Fruit fly (Drosophila melanogaster) whole organism, embryonic: Measurements from ENCODE around the gene CG15764.

Source experiments
- CG11093 ChIP-seq: fragments of 200-800 bp; sonication (Bioruptor generic); IDR thresholded peaks from 3 replicates; pipeline ENCODE4 v1.3.6; 2022; ENCODE audit warnings: missing biosample characterization, missing genetic modification characterization
- CG11560 ChIP-seq: fragments of 200-800 bp; sonication (Bioruptor generic); IDR thresholded peaks from 3 replicates; pipeline ENCODE4 v1.3.6; 2022; ENCODE audit warnings: missing biosample characterization, missing genetic modification characterization
- CG1233 ChIP-seq: fragments of 200-800 bp; sonication (Bioruptor generic); optimal IDR thresholded peaks from 4 replicates; lab custom pipeline; 2018; ENCODE audit warnings: missing biosample characterization, mild to moderate bottlenecking, missing genetic modification characterization
- CG13624 ChIP-seq: fragments of 200-800 bp; sonication (Bioruptor generic); optimal IDR thresholded peaks from 2 replicates; lab custom pipeline; 2016; ENCODE audit warnings: missing biosample characterization, missing genetic modification characterization
- CG15479 ChIP-seq: fragments of 200-800 bp; sonication (Bioruptor generic); optimal IDR thresholded peaks from 3 replicates; lab custom pipeline; 2019; ENCODE audit warnings: missing biosample characterization, mild to moderate bottlenecking, missing genetic modification characterization, moderate library complexity
- CG17328 ChIP-seq: fragments of 200-800 bp; sonication (Bioruptor generic); IDR thresholded peaks from 2 replicates; pipeline ENCODE4 v1.3.6; 2022; ENCODE audit warnings: missing biosample characterization, missing genetic modification characterization
- CG18599 ChIP-seq: fragments of 200-800 bp; sonication (Bioruptor generic); optimal IDR thresholded peaks from 3 replicates; lab custom pipeline; 2017; ENCODE audit warnings: missing biosample characterization, missing genetic modification characterization, mild to moderate bottlenecking, moderate library complexity, missing genetic modification reagents
- CG30403 ChIP-seq: fragments of 200-800 bp; sonication (Bioruptor generic); optimal IDR thresholded peaks from 3 replicates; lab custom pipeline; 2016; ENCODE audit warnings: missing biosample characterization, missing genetic modification characterization
- CG33213 ChIP-seq: fragments of 200-800 bp; sonication (Bioruptor generic); optimal IDR thresholded peaks from 3 replicates; lab custom pipeline; 2016; ENCODE audit warnings: missing biosample characterization, missing genetic modification characterization
- CG34376 ChIP-seq: fragments of 200-800 bp; sonication (Bioruptor generic); optimal IDR thresholded peaks from 2 replicates; lab custom pipeline; 2018; ENCODE audit warnings: missing biosample characterization, mild to moderate bottlenecking, missing genetic modification characterization
- CG7928 ChIP-seq: fragments of 200-800 bp; sonication (Bioruptor generic); optimal IDR thresholded peaks from 2 replicates; lab custom pipeline; 2017; ENCODE audit warnings: missing biosample characterization, mild to moderate bottlenecking, missing genetic modification characterization
- CG9797 ChIP-seq: fragments of 200-800 bp; sonication (Bioruptor generic); optimal IDR thresholded peaks from 3 replicates; lab custom pipeline; 2018; ENCODE audit warnings: missing biosample characterization, mild to moderate bottlenecking, missing genetic modification characterization
- CG9817 ChIP-seq: fragments of 200-800 bp; sonication (Bioruptor generic); optimal IDR thresholded peaks from 2 replicates; lab custom pipeline; 2018; ENCODE audit warnings: missing biosample characterization, mild to moderate bottlenecking, missing genetic modification characterization, moderate library complexity
- D19B ChIP-seq: fragments of 200-800 bp; sonication (Bioruptor generic); optimal IDR thresholded peaks from 2 replicates; lab custom pipeline; 2017; ENCODE audit warnings: missing biosample characterization, mild to moderate bottlenecking, missing genetic modification characterization
- Dad ChIP-seq: fragments of 200-800 bp; sonication (Bioruptor generic); optimal IDR thresholded peaks from 3 replicates; lab custom pipeline; 2016; ENCODE audit warnings: missing biosample characterization, missing genetic modification characterization
- Doc3 ChIP-seq: fragments of 200-800 bp; sonication (Bioruptor generic); IDR thresholded peaks from 3 replicates; pipeline ENCODE4 v1.3.6; 2022; ENCODE audit warnings: missing biosample characterization, missing genetic modification characterization; ENCODE audit not compliant: partially characterized antibody
- E2f1 ChIP-seq: fragments of 200-800 bp; sonication (Bioruptor generic); IDR thresholded peaks from 2 replicates; pipeline ENCODE4 v1.3.6; 2022; ENCODE audit warnings: missing biosample characterization, missing genetic modification characterization
- HmgD ChIP-seq: fragments of 200-800 bp; sonication (Bioruptor generic); optimal IDR thresholded peaks from 3 replicates; lab custom pipeline; 2016; ENCODE audit warnings: missing biosample characterization, missing genetic modification characterization
- Hr3 ChIP-seq: fragments of 200-800 bp; sonication (Bioruptor generic); optimal IDR thresholded peaks from 3 replicates; lab custom pipeline; 2016; ENCODE audit warnings: missing biosample characterization, missing genetic modification characterization
- MBD-R2 ChIP-seq: fragments of 200-800 bp; sonication (Bioruptor generic); IDR thresholded peaks from 2 replicates; pipeline ENCODE4 v1.3.6; 2022; ENCODE audit warnings: missing biosample characterization, missing genetic modification characterization
- Mes4 ChIP-seq: fragments of 200-800 bp; sonication (Bioruptor generic); optimal IDR thresholded peaks from 2 replicates; lab custom pipeline; 2016; ENCODE audit warnings: missing biosample characterization, missing genetic modification characterization
- NC2α ChIP-seq: fragments of 200-800 bp; sonication (Bioruptor generic); optimal IDR thresholded peaks from 2 replicates; lab custom pipeline; 2016; ENCODE audit warnings: missing biosample characterization, missing genetic modification characterization
- NFAT ChIP-seq: fragments of 200-800 bp; sonication (Bioruptor generic); IDR thresholded peaks from 2 replicates; pipeline ENCODE4 v1.3.6; 2022; ENCODE audit warnings: missing biosample characterization, missing genetic modification characterization
- Nf-YA ChIP-seq: fragments of 200-800 bp; sonication (Bioruptor generic); IDR thresholded peaks from 2 replicates; pipeline ENCODE4 v1.3.6; 2022; ENCODE audit warnings: missing biosample characterization, missing genetic modification characterization
- Opbp ChIP-seq: fragments of 200-800 bp; sonication (Bioruptor generic); IDR thresholded peaks from 3 replicates; pipeline ENCODE4 v1.3.6; 2022; ENCODE audit warnings: missing biosample characterization, missing genetic modification characterization; ENCODE audit not compliant: partially characterized antibody
- Pdp1 ChIP-seq, 2 experiments: fragments of 200-800 bp; sonication (Bioruptor generic); optimal IDR thresholded peaks; 3 replicates each; lab custom pipeline; 2016; ENCODE audit warnings: missing biosample characterization in 2 of 2, missing genetic modification characterization in 2 of 2, mild to moderate bottlenecking in 1 of 2, moderate library complexity in 1 of 2
- Tbp ChIP-seq: fragments of >200 bp; optimal IDR thresholded peaks from 2 replicates; lab custom pipeline; 2018; ENCODE audit warnings: missing biosample characterization, missing genetic modification characterization
- al ChIP-seq: fragments of 200-800 bp; sonication (Bioruptor generic); IDR thresholded peaks from 2 replicates; pipeline ENCODE4 v1.3.6; 2022; ENCODE audit warnings: missing biosample characterization, missing genetic modification characterization
- amos ChIP-seq: fragments of 200-800 bp; sonication (Bioruptor generic); IDR thresholded peaks from 2 replicates; pipeline ENCODE4 v1.3.6; 2022; ENCODE audit warnings: missing biosample characterization, missing genetic modification characterization; ENCODE audit not compliant: partially characterized antibody
- ato ChIP-seq: fragments of 200-800 bp; sonication (Bioruptor generic); IDR thresholded peaks from 2 replicates; pipeline ENCODE4 v1.3.6; 2022; ENCODE audit warnings: missing biosample characterization, missing genetic modification characterization; ENCODE audit not compliant: partially characterized antibody
- bowl ChIP-seq: fragments of 200-800 bp; sonication (Bioruptor generic); IDR thresholded peaks from 2 replicates; pipeline ENCODE4 v1.3.6; 2022; ENCODE audit warnings: missing biosample characterization, missing genetic modification characterization
- chif ChIP-seq, 2 experiments: fragments of 200-800 bp; sonication (Bioruptor generic); optimal IDR thresholded peaks; 3 replicates each; lab custom pipeline; 2016; ENCODE audit warnings: missing biosample characterization in 2 of 2, missing genetic modification characterization in 2 of 2
- dimm ChIP-seq: fragments of 200-800 bp; sonication (Bioruptor generic); IDR thresholded peaks from 2 replicates; pipeline ENCODE4 v1.3.6; 2022; ENCODE audit warnings: missing biosample characterization, missing genetic modification characterization
- eve ChIP-seq, 2 experiments: fragments of >200 bp; optimal IDR thresholded peaks; 2 replicates each; lab custom pipeline; 2017; ENCODE audit warnings: missing biosample characterization in 2 of 2, missing genetic modification characterization in 2 of 2
- eyg ChIP-seq: fragments of 200-800 bp; sonication (Bioruptor generic); optimal IDR thresholded peaks from 3 replicates; lab custom pipeline; 2016; ENCODE audit warnings: missing biosample characterization, missing genetic modification characterization
- gce ChIP-seq: fragments of 200-800 bp; sonication (Bioruptor generic); IDR thresholded peaks from 3 replicates; pipeline ENCODE4 v1.3.6; 2022; ENCODE audit warnings: missing biosample characterization, missing genetic modification characterization
- gsb ChIP-seq: fragments of 200-800 bp; sonication (Bioruptor generic); IDR thresholded peaks from 2 replicates; pipeline ENCODE4 v1.3.6; 2022; ENCODE audit warnings: missing biosample characterization, missing genetic modification characterization
- h ChIP-seq: fragments of >200 bp; optimal IDR thresholded peaks from 2 replicates; lab custom pipeline; 2017
- kni ChIP-seq: fragments of 200-800 bp; sonication (Bioruptor generic); optimal IDR thresholded peaks from 3 replicates; lab custom pipeline; 2017; ENCODE audit warnings: mild to moderate bottlenecking, missing biosample characterization, missing genetic modification reagents, missing genetic modification characterization
- maf-S ChIP-seq: fragments of 200-800 bp; sonication (Bioruptor generic); optimal IDR thresholded peaks from 2 replicates; lab custom pipeline; 2016; ENCODE audit warnings: missing biosample characterization, missing genetic modification characterization
- nerfin-2 ChIP-seq: fragments of 200-800 bp; sonication (Bioruptor generic); IDR thresholded peaks from 2 replicates; pipeline ENCODE4 v1.3.6; 2022; ENCODE audit warnings: missing biosample characterization, missing genetic modification characterization; ENCODE audit not compliant: partially characterized antibody
- odd ChIP-seq: fragments of 200-800 bp; sonication (Bioruptor generic); optimal IDR thresholded peaks from 2 replicates; lab custom pipeline; 2017; ENCODE audit warnings: missing biosample characterization, mild to moderate bottlenecking, missing genetic modification characterization
- peb ChIP-seq: fragments of 200-800 bp; sonication (Bioruptor generic); IDR thresholded peaks from 2 replicates; pipeline ENCODE4 v1.3.6; 2022; ENCODE audit warnings: missing biosample characterization, missing genetic modification characterization
- ranshi ChIP-seq: fragments of 200-800 bp; sonication (Bioruptor generic); IDR thresholded peaks from 2 replicates; pipeline ENCODE4 v1.3.6; 2022; ENCODE audit warnings: missing biosample characterization, missing genetic modification characterization
- sens ChIP-seq: fragments of 200-800 bp; sonication (Bioruptor generic); peaks from one replicate; lab custom pipeline; 2016; ENCODE audit warnings: missing biosample characterization, missing genetic modification characterization
- tin ChIP-seq: fragments of 200-800 bp; sonication (Bioruptor generic); optimal IDR thresholded peaks from 3 replicates; lab custom pipeline; 2016; ENCODE audit warnings: missing biosample characterization, missing genetic modification characterization
- tna ChIP-seq: fragments of 200-800 bp; sonication (Bioruptor generic); IDR thresholded peaks from 2 replicates; pipeline ENCODE4 v1.3.6; 2022; ENCODE audit warnings: missing biosample characterization, missing genetic modification characterization; ENCODE audit not compliant: partially characterized antibody
- trem ChIP-seq: fragments of 200-800 bp; optimal IDR thresholded peaks from 3 replicates; lab custom pipeline; 2019; ENCODE audit warnings: missing biosample characterization, mild to moderate bottlenecking, missing genetic modification characterization, moderate library complexity
- twi ChIP-seq: fragments of 200-800 bp; optimal IDR thresholded peaks from 2 replicates; lab custom pipeline; 2019; ENCODE audit warnings: missing biosample characterization, mild to moderate bottlenecking, missing genetic modification characterization, moderate library complexity
- vvl ChIP-seq: fragments of 200-800 bp; sonication (Bioruptor generic); IDR thresholded peaks from 2 replicates; pipeline ENCODE4 v1.3.6; 2022; ENCODE audit warnings: missing biosample characterization, missing genetic modification characterization
- zen ChIP-seq: fragments of 200-800 bp; sonication (Bioruptor generic); optimal IDR thresholded peaks from 3 replicates; lab custom pipeline; 2018; ENCODE audit warnings: missing biosample characterization, mild to moderate bottlenecking, missing genetic modification characterization, moderate library complexity
- zfh2 ChIP-seq: fragments of 200-800 bp; sonication (Bioruptor generic); optimal IDR thresholded peaks from 2 replicates; lab custom pipeline; 2016; ENCODE audit warnings: missing biosample characterization, missing genetic modification characterization

The CG15764 gene

DNA sequence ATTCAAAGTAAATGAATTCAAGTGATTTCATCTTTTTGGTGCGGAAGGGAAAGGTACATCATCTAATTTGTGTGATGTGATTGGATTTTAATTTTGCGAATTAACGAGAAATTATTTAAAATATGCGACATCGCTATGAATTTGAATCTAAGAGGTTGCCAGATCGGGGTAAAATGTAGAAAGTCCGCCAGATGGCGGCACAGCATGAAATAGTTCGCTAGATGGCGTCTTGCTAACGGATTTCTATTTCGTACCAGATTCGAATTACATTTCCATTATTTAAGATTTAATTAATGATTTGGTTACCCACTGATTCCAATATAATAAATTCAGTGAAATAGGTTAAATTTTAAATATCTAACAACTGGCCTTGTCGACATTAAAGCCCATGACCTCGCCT, 14.5 kb downstream of the CG15764 start (continued):
- TF ChIP-seq CG18599 (GFP tag; lab: Kevin White, UChicago) (no peak), CG11093 (GFP tag; lab: Robert Waterston, UW) (no peak), amos (peak; percentile 35; the same call in 1 of the 2 replicates), CG34376 (GFP tag; lab: Kevin White, UChicago) (peak; percentile 15), odd (GFP tag; lab: Kevin White, UChicago) (no peak), eyg (GFP tag; lab: Kevin White, UChicago) (no peak), tin (peak; percentile 56), CG30403 (GFP tag; lab: Kevin White, UChicago) (peak; percentile 41), CG13624 (GFP tag; lab: Kevin White, UChicago) (peak; percentile 66), CG15479 (GFP tag; lab: Kevin White, UChicago) (peak; percentile 24), CG7928 (GFP tag; lab: Kevin White, UChicago) (no peak), NFAT (GFP tag; lab: Robert Waterston, UW) (peak; percentile 67), h (no peak), ato (GFP tag; lab: Robert Waterston, UW) (no peak), Pdp1 (GFP tag; optimal IDR thresholded peaks at IDR 0.05; lab: Kevin White, UChicago) (peak; percentile 20 to 32), CG9817 (peak; percentile 25), CG9797 (GFP tag; lab: Kevin White, UChicago) (no peak), NC2α (GFP tag; lab: Kevin White, UChicago) (no peak), zfh2 (no peak), trem (tag; lab: Kevin White, UChicago) (peak; percentile 66), Doc3 (GFP tag; lab: Robert Waterston, UW) (no peak), CG11560 (no peak), ranshi (GFP tag; lab: Robert Waterston, UW) (peak; percentile 13; the same call in 1 of the 2 replicates), E2f1 (peak; percentile 37; the same call in 1 of the 2 replicates), gsb (no peak), zen (tag; lab: Kevin White, UChicago) (peak; percentile 65), vvl (GFP tag; lab: Robert Waterston, UW) (peak; percentile 82), MBD-R2 (GFP tag; lab: Robert Waterston, UW) (0 out of 2 replicates have a peak, but pooled peaks have one; percentile 33), Dad (GFP tag; lab: Kevin White, UChicago) (no peak), sens (GFP tag; lab: Kevin White, UChicago) (peak; percentile 84), Hr3 (peak; percentile 15), Tbp (GFP tag; lab: Kevin White, UChicago) (no peak), bowl (GFP tag; lab: Robert Waterston, UW) (no peak), dimm (no peak), HmgD (GFP tag; lab: Kevin White, UChicago) (peak; percentile 73), kni (no peak), Nf-YA (GFP tag; lab: Robert Waterston, UW) (no peak), CG17328 (GFP tag; lab: Robert Waterston, UW) (peak; percentile 26; the same call in 1 of the 2 replicates), Mes4 (GFP tag; lab: Kevin White, UChicago) (peak; percentile 25), peb (GFP tag; lab: Robert Waterston, UW) (no peak), gce (GFP tag; lab: Robert Waterston, UW) (no peak), Opbp (GFP tag; lab: Robert Waterston, UW) (peak; percentile 49; the same call in 1 of the 3 replicates), tna (no peak), CG1233 (no peak), al (GFP tag; lab: Robert Waterston, UW) (no peak), chif (GFP tag; optimal IDR thresholded peaks at IDR 0.05; lab: Kevin White, UChicago) (peak in 1 of 2 experiments; percentile 64), nerfin-2 (GFP tag; lab: Robert Waterston, UW) (no peak), maf-S (GFP tag; lab: Kevin White, UChicago) (peak; percentile 16), twi (peak; percentile 8), eve (GFP tag; optimal IDR thresholded peaks at IDR 0.05; lab: Kevin White, UChicago) (no peak), D19B (GFP tag; lab: Kevin White, UChicago) (no peak), CG33213 (GFP tag; lab: Kevin White, UChicago) (peak; percentile 47)
